Fruit fly (Drosophila melanogaster) whole organism, embryonic: Measurements from ENCODE around the gene Zaf1.

Source experiments
- Abd-B ChIP-seq: fragments of 200-800 bp; sonication (Bioruptor generic); optimal IDR thresholded peaks from 2 replicates; lab custom pipeline; 2018; ENCODE audit warnings: missing biosample characterization, mild to moderate bottlenecking, missing genetic modification characterization, moderate library complexity
- Bgb ChIP-seq: fragments of 200-800 bp; sonication (Bioruptor generic); IDR thresholded peaks from 2 replicates; pipeline ENCODE4 v1.3.6; 2022; ENCODE audit warnings: missing biosample characterization, missing genetic modification characterization; ENCODE audit not compliant: partially characterized antibody
- CG10147 ChIP-seq: fragments of 200-800 bp; sonication (Bioruptor generic); optimal IDR thresholded peaks from 2 replicates; lab custom pipeline; 2019; ENCODE audit warnings: missing biosample characterization, mild to moderate bottlenecking, missing genetic modification characterization, moderate library complexity
- CG10543 ChIP-seq: fragments of 200-800 bp; sonication (Bioruptor generic); optimal IDR thresholded peaks from 3 replicates; lab custom pipeline; 2017; ENCODE audit warnings: missing biosample characterization, mild to moderate bottlenecking, missing genetic modification characterization, moderate library complexity
- CG11504 ChIP-seq: fragments of 200-800 bp; sonication (Bioruptor generic); optimal IDR thresholded peaks from 3 replicates; lab custom pipeline; 2019; ENCODE audit warnings: missing biosample characterization, mild to moderate bottlenecking, missing genetic modification characterization, moderate library complexity
- CG11695 ChIP-seq: fragments of 200-800 bp; sonication (Bioruptor generic); IDR thresholded peaks from 3 replicates; pipeline ENCODE4 v1.3.6; 2022; ENCODE audit warnings: missing biosample characterization, missing genetic modification characterization
- CG13123 ChIP-seq: fragments of 200-800 bp; sonication (Bioruptor generic); optimal IDR thresholded peaks from 2 replicates; lab custom pipeline; 2016; ENCODE audit warnings: missing biosample characterization, missing genetic modification characterization
- CG18476 ChIP-seq: fragments of 200-800 bp; sonication (Bioruptor generic); optimal IDR thresholded peaks from 2 replicates; lab custom pipeline; 2016; ENCODE audit warnings: missing biosample characterization, mild to moderate bottlenecking, missing genetic modification characterization
- CG2120 ChIP-seq: fragments of 200-800 bp; sonication (Bioruptor generic); optimal IDR thresholded peaks from 3 replicates; lab custom pipeline; 2016; ENCODE audit warnings: missing biosample characterization, missing genetic modification characterization
- CG2678 ChIP-seq: fragments of 200-800 bp; sonication (Bioruptor generic); optimal IDR thresholded peaks from 3 replicates; lab custom pipeline; 2019; ENCODE audit warnings: missing biosample characterization, mild to moderate bottlenecking, missing genetic modification characterization, moderate library complexity
- CG3281 ChIP-seq: fragments of 200-800 bp; sonication (Bioruptor generic); optimal IDR thresholded peaks from 3 replicates; lab custom pipeline; 2017; ENCODE audit warnings: missing biosample characterization, mild to moderate bottlenecking, missing genetic modification characterization
- CG6765 ChIP-seq: fragments of 200-800 bp; sonication (Bioruptor generic); optimal IDR thresholded peaks from 3 replicates; lab custom pipeline; 2017; ENCODE audit warnings: missing biosample characterization, mild to moderate bottlenecking, missing genetic modification characterization
- CG6791 ChIP-seq: fragments of 200-800 bp; sonication (Bioruptor generic); IDR thresholded peaks from 3 replicates; pipeline ENCODE4 v1.3.6; 2022; ENCODE audit warnings: missing biosample characterization, missing genetic modification characterization; ENCODE audit not compliant: partially characterized antibody
- CG7372 ChIP-seq: fragments of 200-800 bp; sonication (Bioruptor generic); IDR thresholded peaks from 2 replicates; pipeline ENCODE4 v1.3.6; 2022; ENCODE audit warnings: missing biosample characterization, missing genetic modification characterization
- CG7745 ChIP-seq: fragments of 200-800 bp; sonication (Bioruptor generic); optimal IDR thresholded peaks from 2 replicates; lab custom pipeline; 2018; ENCODE audit warnings: missing biosample characterization, mild to moderate bottlenecking, missing genetic modification characterization, moderate library complexity
- CG7963 ChIP-seq: fragments of 200-800 bp; sonication (Bioruptor generic); IDR thresholded peaks from 3 replicates; pipeline ENCODE4 v1.3.6; 2022; ENCODE audit warnings: missing biosample characterization, missing genetic modification characterization; ENCODE audit not compliant: partially characterized antibody
- CG7987 ChIP-seq: fragments of 200-800 bp; sonication (Bioruptor generic); optimal IDR thresholded peaks from 2 replicates; lab custom pipeline; 2018; ENCODE audit warnings: missing biosample characterization, mild to moderate bottlenecking, missing genetic modification characterization, moderate library complexity
- CG8388 ChIP-seq: fragments of 200-800 bp; sonication (Bioruptor generic); optimal IDR thresholded peaks from 2 replicates; lab custom pipeline; 2019; ENCODE audit warnings: missing biosample characterization, mild to moderate bottlenecking, missing genetic modification characterization, moderate library complexity
- CG9797 ChIP-seq: fragments of 200-800 bp; sonication (Bioruptor generic); optimal IDR thresholded peaks from 3 replicates; lab custom pipeline; 2018; ENCODE audit warnings: missing biosample characterization, mild to moderate bottlenecking, missing genetic modification characterization
- CG9876 ChIP-seq: fragments of 200-800 bp; sonication (Bioruptor generic); optimal IDR thresholded peaks from 2 replicates; lab custom pipeline; 2016; ENCODE audit warnings: missing biosample characterization, missing genetic modification characterization
- CTCF ChIP-seq: fragments of 200-800 bp; sonication (Bioruptor generic); optimal IDR thresholded peaks from 2 replicates; lab custom pipeline; 2017; ENCODE audit warnings: missing biosample characterization, mild to moderate bottlenecking, missing genetic modification characterization, moderate library complexity
- CkIIα-i1 ChIP-seq: fragments of 200-800 bp; sonication (Bioruptor generic); IDR thresholded peaks from 2 replicates; pipeline ENCODE4 v1.3.6; 2022; ENCODE audit warnings: missing biosample characterization, missing genetic modification characterization
- D19B ChIP-seq: fragments of 200-800 bp; sonication (Bioruptor generic); optimal IDR thresholded peaks from 2 replicates; lab custom pipeline; 2017; ENCODE audit warnings: missing biosample characterization, mild to moderate bottlenecking, missing genetic modification characterization
- Dip2 ChIP-seq: fragments of 200-800 bp; sonication (Bioruptor generic); IDR thresholded peaks from 2 replicates; pipeline ENCODE4 v1.3.6; 2022; ENCODE audit warnings: missing biosample characterization, missing genetic modification characterization
- Elba2 ChIP-seq: fragments of 200-800 bp; sonication (Bioruptor generic); optimal IDR thresholded peaks from 3 replicates; lab custom pipeline; 2016; ENCODE audit warnings: missing biosample characterization, missing genetic modification characterization
- H15 ChIP-seq: fragments of 200-800 bp; sonication (Bioruptor generic); IDR thresholded peaks from 3 replicates; pipeline ENCODE4 v1.3.6; 2022; ENCODE audit warnings: missing biosample characterization, missing genetic modification characterization
- HLHmδ ChIP-seq: fragments of 200-800 bp; sonication (Bioruptor generic); optimal IDR thresholded peaks from 2 replicates; lab custom pipeline; 2018; ENCODE audit warnings: missing biosample characterization, mild to moderate bottlenecking, missing genetic modification characterization, moderate library complexity
- HmgD ChIP-seq: fragments of 200-800 bp; sonication (Bioruptor generic); optimal IDR thresholded peaks from 3 replicates; lab custom pipeline; 2016; ENCODE audit warnings: missing biosample characterization, missing genetic modification characterization
- Med ChIP-seq: fragments of 200-800 bp; sonication (Bioruptor generic); peaks from one replicate; lab custom pipeline; 2016; ENCODE audit warnings: missing biosample characterization, missing genetic modification characterization, mild to moderate bottlenecking, inconsistent platforms, moderate library complexity
- Meics ChIP-seq: fragments of 200-800 bp; sonication (Bioruptor generic); optimal IDR thresholded peaks from 2 replicates; lab custom pipeline; 2017; ENCODE audit warnings: missing biosample characterization, mild to moderate bottlenecking, missing genetic modification characterization
- Oli ChIP-seq: fragments of 200-800 bp; sonication (Bioruptor generic); optimal IDR thresholded peaks from 2 replicates; lab custom pipeline; 2018; ENCODE audit warnings: missing biosample characterization, mild to moderate bottlenecking, missing genetic modification characterization, moderate library complexity
- PHDP ChIP-seq: fragments of 200-800 bp; sonication (Bioruptor generic); optimal IDR thresholded peaks from 3 replicates; lab custom pipeline; 2018; ENCODE audit warnings: missing biosample characterization, mild to moderate bottlenecking, missing genetic modification characterization, moderate library complexity
- Sin3A ChIP-seq: fragments of >200 bp; optimal IDR thresholded peaks from 2 replicates; lab custom pipeline; 2018
- YL-1 ChIP-seq: fragments of 200-800 bp; sonication (Bioruptor generic); optimal IDR thresholded peaks from 3 replicates; lab custom pipeline; 2017; ENCODE audit warnings: missing biosample characterization, mild to moderate bottlenecking, missing genetic modification characterization
- ara ChIP-seq: fragments of 200-800 bp; sonication (Bioruptor generic); IDR thresholded peaks from 2 replicates; pipeline ENCODE4 v1.3.6; 2022; ENCODE audit warnings: missing biosample characterization, missing genetic modification characterization
- ash1 ChIP-seq: fragments of 200-800 bp; sonication (Bioruptor generic); optimal IDR thresholded peaks from 2 replicates; lab custom pipeline; 2018; ENCODE audit warnings: missing biosample characterization, mild to moderate bottlenecking, missing genetic modification characterization
- bcd ChIP-seq: fragments of 200-800 bp; sonication (Bioruptor generic); optimal IDR thresholded peaks from 2 replicates; lab custom pipeline; 2017; ENCODE audit warnings: missing biosample characterization, mild to moderate bottlenecking, missing genetic modification characterization
- caup ChIP-seq: fragments of 200-800 bp; sonication (Bioruptor generic); optimal IDR thresholded peaks from 3 replicates; lab custom pipeline; 2017; ENCODE audit warnings: missing biosample characterization, mild to moderate bottlenecking, missing genetic modification characterization, moderate library complexity; ENCODE audit not compliant: severe bottlenecking
- ftz-f1 ChIP-seq: fragments of 200-800 bp; sonication (Bioruptor generic); optimal IDR thresholded peaks from 2 replicates; lab custom pipeline; 2016; ENCODE audit warnings: missing biosample characterization, missing genetic modification characterization
- gro ChIP-seq: fragments of 200-800 bp; sonication (Bioruptor generic); optimal IDR thresholded peaks from 2 replicates; lab custom pipeline; 2016; ENCODE audit warnings: missing biosample characterization, missing genetic modification characterization
- maf-S ChIP-seq: fragments of 200-800 bp; sonication (Bioruptor generic); optimal IDR thresholded peaks from 2 replicates; lab custom pipeline; 2016; ENCODE audit warnings: missing biosample characterization, missing genetic modification characterization
- nau ChIP-seq: fragments of 200-800 bp; sonication (Bioruptor generic); optimal IDR thresholded peaks from 3 replicates; lab custom pipeline; 2017; ENCODE audit warnings: missing biosample characterization, mild to moderate bottlenecking, missing genetic modification characterization, missing genetic modification reagents
- nom ChIP-seq: fragments of 200-800 bp; sonication (Bioruptor generic); optimal IDR thresholded peaks from 2 replicates; lab custom pipeline; 2017; ENCODE audit warnings: missing biosample characterization, missing genetic modification characterization, mild to moderate bottlenecking, moderate library complexity, missing genetic modification reagents
- onecut ChIP-seq: fragments of 200-800 bp; sonication (Bioruptor generic); IDR thresholded peaks from 2 replicates; pipeline ENCODE4 v1.3.6; 2022; ENCODE audit warnings: missing biosample characterization, missing genetic modification characterization
- pan ChIP-seq, 4 experiments: fragments of >200 bp in 3 of 4; fragments of 200-800 bp in 1 of 4; sonication (Bioruptor generic) in 1 of 4; optimal IDR thresholded peaks in 3 of 4; IDR thresholded peaks in 1 of 4; 2 replicates each; pipeline versions ENCODE4 v1.3.6 to Lab custom; 2017 to 2022; ENCODE audit warnings: missing biosample characterization in 2 of 4, missing genetic modification characterization in 2 of 4, mixed read lengths in 1 of 4
- peb ChIP-seq: fragments of 200-800 bp; sonication (Bioruptor generic); IDR thresholded peaks from 2 replicates; pipeline ENCODE4 v1.3.6; 2022; ENCODE audit warnings: missing biosample characterization, missing genetic modification characterization
- prd ChIP-seq, 3 experiments: fragments of >200 bp in 2 of 3; fragments of 200-800 bp in 1 of 3; sonication (Bioruptor generic) in 1 of 3; optimal IDR thresholded peaks in 2 of 3; IDR thresholded peaks in 1 of 3; 2 replicates in 2 of 3; 3 replicates in 1 of 3; pipeline versions ENCODE4 v1.3.6 to Lab custom; 2017 to 2022; ENCODE audit warnings: missing biosample characterization in 1 of 3, missing genetic modification characterization in 1 of 3
- pum ChIP-seq: fragments of 200-800 bp; sonication (Bioruptor generic); optimal IDR thresholded peaks from 2 replicates; lab custom pipeline; 2016; ENCODE audit warnings: missing biosample characterization, missing genetic modification characterization
- zen ChIP-seq: fragments of 200-800 bp; sonication (Bioruptor generic); optimal IDR thresholded peaks from 3 replicates; lab custom pipeline; 2018; ENCODE audit warnings: missing biosample characterization, mild to moderate bottlenecking, missing genetic modification characterization, moderate library complexity
- zfh2 ChIP-seq: fragments of 200-800 bp; sonication (Bioruptor generic); optimal IDR thresholded peaks from 2 replicates; lab custom pipeline; 2016; ENCODE audit warnings: missing biosample characterization, missing genetic modification characterization

The Zaf1 gene

dm6 chr3R:11649449-11649848 lies 24.0 kb upstream of the Zaf1 start (continued):
- TF ChIP-seq CG9797, result no peak
- peak; percentile 97 for TF ChIP-seq maf-S (GFP tag; lab: Kevin White, UChicago)
- TF ChIP-seq peb (GFP tag; lab: Robert Waterston, UW), result peak; percentile 91
- TF ChIP-seq CG9876 (GFP tag; lab: Kevin White, UChicago), result peak; percentile 95
- TF ChIP-seq ash1 (GFP tag; lab: Kevin White, UChicago), result peak; percentile 73
- peak; percentile 63 for TF ChIP-seq YL-1 (GFP tag; lab: Kevin White, UChicago)
- peak; percentile 39 for TF ChIP-seq CTCF (GFP tag; lab: Kevin White, UChicago)
- peak; percentile 31 for TF ChIP-seq Elba2 (GFP tag; lab: Kevin White, UChicago)
- TF ChIP-seq ara (GFP tag; lab: Robert Waterston, UW), result peak; percentile 93
- TF ChIP-seq H15 (GFP tag; lab: Robert Waterston, UW), result peak; percentile 96
- TF ChIP-seq CG6791, result no peak
- TF ChIP-seq D19B (GFP tag; lab: Kevin White, UChicago), result peak; percentile 90
- TF ChIP-seq pan (optimal IDR thresholded peaks at IDR 0.05; lab: Kevin White, UChicago), result no peak
- peak in 1 of 2 experiments; percentile 99 for TF ChIP-seq pan (GFP tag; optimal IDR thresholded peaks at IDR 0.05 in 1 of 2, IDR thresholded peaks at IDR 0.05 in 1 of 2)
- TF ChIP-seq Abd-B (GFP tag; lab: Kevin White, UChicago), result peak; percentile 93
- peak; percentile 8 for TF ChIP-seq nom (GFP tag; lab: Kevin White, UChicago)
- peak; percentile 95 for TF ChIP-seq CG10147 (GFP tag; lab: Kevin White, UChicago)
- peak; percentile 32; the same call in 1 of the 2 replicates for TF ChIP-seq Dip2
- TF ChIP-seq CG6765, result peak; percentile 94
- TF ChIP-seq CG11504 (tag; lab: Kevin White, UChicago), result peak; percentile 95
- TF ChIP-seq CG18476, result peak; percentile 91
- peak; percentile 91 for TF ChIP-seq HmgD (GFP tag; lab: Kevin White, UChicago)
- TF ChIP-seq Bgb, result no peak
- peak; percentile 87 for TF ChIP-seq CG7987 (GFP tag; lab: Kevin White, UChicago)
- TF ChIP-seq Oli (tag; lab: Kevin White, UChicago), result peak; percentile 95
- peak; percentile 96 for TF ChIP-seq PHDP (tag; lab: Kevin White, UChicago)
- TF ChIP-seq gro (GFP tag; lab: Kevin White, UChicago), result peak; percentile 99
- peak; percentile 98 for TF ChIP-seq CG7372 (GFP tag; lab: Robert Waterston, UW)
- TF ChIP-seq onecut (GFP tag; lab: Robert Waterston, UW), result peak; percentile 92
- peak; percentile 98 for TF ChIP-seq zfh2 (GFP tag; lab: Kevin White, UChicago)
- peak; percentile 97 for TF ChIP-seq Meics (GFP tag; lab: Kevin White, UChicago)
- TF ChIP-seq caup (GFP tag; lab: Kevin White, UChicago), result peak; percentile 96
- peak; percentile 86 for TF ChIP-seq zen (tag; lab: Kevin White, UChicago)
- TF ChIP-seq Sin3A (lab: Kevin White, UChicago), result no peak
- TF ChIP-seq CG10543 (GFP tag; lab: Kevin White, UChicago), result peak; percentile 98
- TF ChIP-seq CG13123, result peak; percentile 91
- TF ChIP-seq Med (GFP tag; lab: Kevin White, UChicago), result peak; percentile 100
- TF ChIP-seq CG2120, result peak; percentile 99
- peak; percentile 94 for TF ChIP-seq bcd (GFP tag; lab: Kevin White, UChicago)
- peak; percentile 86 for TF ChIP-seq CG8388 (GFP tag; lab: Kevin White, UChicago)
- no peak for TF ChIP-seq CG7745 (tag; lab: Kevin White, UChicago)
- TF ChIP-seq HLHmδ, result no peak
- TF ChIP-seq prd (optimal IDR thresholded peaks at IDR 0.05; lab: Kevin White, UChicago), result no peak
- TF ChIP-seq prd (GFP tag; IDR thresholded peaks at IDR 0.05; lab: Robert Waterston, UW), result peak; percentile 98
- peak; percentile 96 for TF ChIP-seq CG3281 (GFP tag; lab: Kevin White, UChicago)
- peak; percentile 63 for TF ChIP-seq ftz-f1 (GFP tag; lab: Kevin White, UChicago)
- TF ChIP-seq CG11695, result peak; percentile 94
- no peak for TF ChIP-seq CG7963 (GFP tag; lab: Robert Waterston, UW)
- peak; percentile 88 for TF ChIP-seq nau (GFP tag; lab: Kevin White, UChicago)
- TF ChIP-seq CG2678 (tag; lab: Kevin White, UChicago), result peak; percentile 97
- peak; percentile 96 for TF ChIP-seq pum (GFP tag; lab: Kevin White, UChicago)
- peak; percentile 93 for TF ChIP-seq CkIIα-i1 (GFP tag; lab: Robert Waterston, UW)
